Worm (Caenorhabditis elegans): ENCODE data around the gene cest-12.
A peak's percentile ranks its signal among the peaks of the same experiment; 100 is the strongest.

The cest-12 gene

ce11 chrIII:12135580-12135979, 28.2 kb upstream of the cest-12 start:
- TF ChIP-seq snpc-1.1 (tag; optimal IDR thresholded peaks at IDR 0.05; ENCODE audit: insufficient read depth) (no peak), nhr-80 (tag; optimal IDR thresholded peaks at IDR 0.05) (peak; percentile 47), F55B11.4 (tag; optimal IDR thresholded peaks at IDR 0.05; ENCODE audit: borderline replicate concordance, insufficient read depth) (no peak)

ce11 chrIII:12133121-12133520, 25.8 kb upstream of the cest-12 start:
- TF ChIP-seq aptf-2 (GFP tag; conservative IDR thresholded peaks at IDR 0.05) (no peak), snpc-3.4 (tag; optimal IDR thresholded peaks at IDR 0.05) (no peak), nhr-120 (GFP tag; IDR thresholded peaks at IDR 0.05) (no peak), let-526 (GFP tag; IDR thresholded peaks at IDR 0.05) (no peak), unc-62 (GFP tag; optimal IDR thresholded peaks at IDR 0.05) (no peak), F22D6.2 (tag; optimal IDR thresholded peaks at IDR 0.05) (no peak), zim-3 (tag; optimal IDR thresholded peaks at IDR 0.05) (no peak), xnd-1 (tag; optimal IDR thresholded peaks at IDR 0.05) (no peak), hrde-1 (tag; optimal IDR thresholded peaks at IDR 0.05; ENCODE audit: borderline replicate concordance) (no peak)

- TF ChIP-seq bed-1 (GFP tag; IDR thresholded peaks at IDR 0.05) (no peak), ztf-6 (GFP tag; IDR thresholded peaks at IDR 0.05) (no peak), ekl-4 (GFP tag; IDR thresholded peaks at IDR 0.05) (no peak), Y56A3A.18 (GFP tag; IDR thresholded peaks at IDR 0.05) (no peak), nhr-80 (tag; optimal IDR thresholded peaks at IDR 0.05) (no peak), hrde-1 (tag; optimal IDR thresholded peaks at IDR 0.05; ENCODE audit: borderline replicate concordance) (no peak), F49E8.2 (tag; optimal IDR thresholded peaks at IDR 0.05; ENCODE audit: insufficient read depth) (no peak), egrh-3 (GFP tag; IDR thresholded peaks at IDR 0.05) (no peak), lin-35 (GFP tag; optimal IDR thresholded peaks at IDR 0.05) (no peak), egl-18 (GFP tag; IDR thresholded peaks at IDR 0.05) (no peak), madf-6 (GFP tag; IDR thresholded peaks at IDR 0.05) (no peak), T07F8.4 (tag; optimal IDR thresholded peaks at IDR 0.05) (no peak), F52B5.7 (tag; optimal IDR thresholded peaks at IDR 0.05) (no peak), dpff-1 (tag; optimal IDR thresholded peaks at IDR 0.05) (no peak), hlh-26 (GFP tag; conservative IDR thresholded peaks at IDR 0.05) (no peak)
Observed at ce11 chrIII:12131751-12132150, 24.4 kb upstream of the cest-12 start.

- TF ChIP-seq F49E8.2 (tag; optimal IDR thresholded peaks at IDR 0.05; ENCODE audit: insufficient read depth): no peak
- TF ChIP-seq nfya-1 (tag; optimal IDR thresholded peaks at IDR 0.05; ENCODE audit: borderline replicate concordance, insufficient read depth): no peak
- no peak for TF ChIP-seq madf-6 (GFP tag; IDR thresholded peaks at IDR 0.05)
- TF ChIP-seq ceh-91 (GFP tag; IDR thresholded peaks at IDR 0.05): no peak
- TF ChIP-seq F33H1.4 (GFP tag; IDR thresholded peaks at IDR 0.05): no peak
Observed at ce11 chrIII:12130769-12131168, 23.4 kb upstream of the cest-12 start.

- TF ChIP-seq nfya-2 (GFP tag; IDR thresholded peaks at IDR 0.05) (no peak), B0035.1 (tag; optimal IDR thresholded peaks at IDR 0.05) (no peak), akir-1 (GFP tag; optimal IDR thresholded peaks at IDR 0.05) (no peak), F10E7.11 (tag; optimal IDR thresholded peaks at IDR 0.05) (no peak), snpc-1.1 (tag; optimal IDR thresholded peaks at IDR 0.05; ENCODE audit: insufficient read depth) (no peak), Y53F4B.3 (GFP tag; IDR thresholded peaks at IDR 0.05) (no peak), xnd-1 (tag; optimal IDR thresholded peaks at IDR 0.05) (no peak)
Observed at ce11 chrIII:12130052-12130451, 22.7 kb upstream of the cest-12 start, which contains the start of gene Y75B8A.6. Gene Y75B8A.6, minus strand, starts transcription at chrIII:12130343.

Data from whole organism, young adult.